Comparison of ENCODE assay signal across 1 fruit fly cellular context in the genomic region with DNA sequence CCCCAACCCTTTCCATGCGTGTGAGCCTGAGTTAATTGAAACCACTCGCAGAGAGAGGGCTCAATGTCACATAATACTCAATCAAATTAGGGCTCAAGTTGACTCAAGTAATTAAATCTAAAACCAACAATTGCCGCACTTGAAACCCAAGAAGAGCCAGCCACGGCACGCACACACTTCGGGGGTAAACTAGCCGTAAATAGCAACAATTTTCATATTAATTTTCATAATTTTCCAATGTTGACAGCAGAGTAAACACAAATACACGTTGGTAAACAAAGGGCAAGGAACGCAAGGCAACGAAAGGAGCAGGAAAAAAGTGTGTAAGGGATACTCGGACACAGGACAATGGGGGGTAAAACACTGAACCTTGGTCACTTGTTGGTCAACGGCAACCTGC.
TF ChIP-seq lines count a peak whose summit lies in the region.

No protein-coding gene starts in this region.

TF ChIP-seq in whole organism, embryonic, 481 proteins besides CTCF, POLR2A, EP300 and RAD21 (continued from another document and continues in another):
- peak; percentile 32 for TF ChIP-seq jumu (GFP tag; optimal IDR thresholded peaks at IDR 0.05; lab: Kevin White, UChicago)
- TF ChIP-seq CG10267 (tag; optimal IDR thresholded peaks at IDR 0.05; lab: Kevin White, UChicago): peak; percentile 6
- peak; percentile 45 for TF ChIP-seq CG15479 (GFP tag; optimal IDR thresholded peaks at IDR 0.05; lab: Kevin White, UChicago)
- TF ChIP-seq CG33557 (GFP tag; optimal IDR thresholded peaks at IDR 0.05; lab: Kevin White, UChicago): peak; percentile 81
- TF ChIP-seq sqz (GFP tag; optimal IDR thresholded peaks at IDR 0.05; lab: Kevin White, UChicago): peak; percentile 47
- no peak for TF ChIP-seq grau (tag; optimal IDR thresholded peaks at IDR 0.05; lab: Kevin White, UChicago)
- no peak for TF ChIP-seq CG12299 (tag; optimal IDR thresholded peaks at IDR 0.05; lab: Kevin White, UChicago)
- TF ChIP-seq Eip74EF (GFP tag; optimal IDR thresholded peaks at IDR 0.05; lab: Kevin White, UChicago): no peak
- TF ChIP-seq bsh (GFP tag; optimal IDR thresholded peaks at IDR 0.05; lab: Kevin White, UChicago): peak in 1 of 2 experiments; percentile 25
- TF ChIP-seq NC2α (GFP tag; optimal IDR thresholded peaks at IDR 0.05; lab: Kevin White, UChicago): peak; percentile 43
- peak; percentile 25 for TF ChIP-seq Lhr (GFP tag; optimal IDR thresholded peaks at IDR 0.05; lab: Kevin White, UChicago)
- peak in 1 of 2 experiments; percentile 46 for TF ChIP-seq Hr51 (GFP tag; optimal IDR thresholded peaks at IDR 0.05; lab: Kevin White, UChicago)
- peak; percentile 32 for TF ChIP-seq cg (GFP tag; optimal IDR thresholded peaks at IDR 0.05; lab: Kevin White, UChicago)
- no peak for TF ChIP-seq CG11560 (tag; IDR thresholded peaks at IDR 0.05; lab: Robert Waterston, UW)
- TF ChIP-seq org-1 (GFP tag; optimal IDR thresholded peaks at IDR 0.05; lab: Kevin White, UChicago): peak; percentile 42
- peak; percentile 53 for TF ChIP-seq CG17568 (GFP tag; optimal IDR thresholded peaks at IDR 0.05; lab: Kevin White, UChicago)
- no peak for TF ChIP-seq CG8388 (GFP tag; optimal IDR thresholded peaks at IDR 0.05; lab: Kevin White, UChicago)
- TF ChIP-seq CG4707 (GFP tag; optimal IDR thresholded peaks at IDR 0.05; lab: Kevin White, UChicago): peak; percentile 60
- peak; percentile 35 for TF ChIP-seq tup (GFP tag; optimal IDR thresholded peaks at IDR 0.05; lab: Kevin White, UChicago)
- TF ChIP-seq hb (GFP tag; IDR thresholded peaks at IDR 0.05; lab: Robert Waterston, UW; ENCODE audit: partially characterized antibody): no peak
- TF ChIP-seq pfk (GFP tag; optimal IDR thresholded peaks at IDR 0.05; lab: Kevin White, UChicago): peak; percentile 8
- TF ChIP-seq lov (optimal IDR thresholded peaks at IDR 0.05; lab: Kevin White, UChicago): no peak
- peak; percentile 73; the same call in 2 of the 3 replicates for TF ChIP-seq lov (GFP tag; IDR thresholded peaks at IDR 0.05; lab: Robert Waterston, UW)
- peak in 1 of 2 experiments; percentile 25 for TF ChIP-seq chif (GFP tag; optimal IDR thresholded peaks at IDR 0.05; lab: Kevin White, UChicago)
- peak; percentile 31 for TF ChIP-seq CG4328 (GFP tag; optimal IDR thresholded peaks at IDR 0.05; lab: Kevin White, UChicago)
- TF ChIP-seq CG14441 (GFP tag; IDR thresholded peaks at IDR 0.05; lab: Robert Waterston, UW): no peak
- peak; percentile 35 for TF ChIP-seq Bdp1 (GFP tag; optimal IDR thresholded peaks at IDR 0.05; lab: Kevin White, UChicago)
- peak; percentile 18 for TF ChIP-seq Mes4 (GFP tag; optimal IDR thresholded peaks at IDR 0.05; lab: Kevin White, UChicago)
- TF ChIP-seq CG7987 (GFP tag; optimal IDR thresholded peaks at IDR 0.05; lab: Kevin White, UChicago): peak; percentile 66
- TF ChIP-seq Asciz (GFP tag; optimal IDR thresholded peaks at IDR 0.05; lab: Kevin White, UChicago): peak; percentile 30
- peak; percentile 17 for TF ChIP-seq Max (GFP tag; optimal IDR thresholded peaks at IDR 0.05; lab: Kevin White, UChicago)
- TF ChIP-seq trem (tag; optimal IDR thresholded peaks at IDR 0.05; lab: Kevin White, UChicago): peak; percentile 22
- TF ChIP-seq sr (GFP tag; IDR thresholded peaks at IDR 0.05; lab: Robert Waterston, UW): no peak
- TF ChIP-seq rib (GFP tag; IDR thresholded peaks at IDR 0.05; lab: Robert Waterston, UW): no peak
- TF ChIP-seq Six4 (GFP tag; optimal IDR thresholded peaks at IDR 0.05; lab: Kevin White, UChicago): peak; percentile 29
- TF ChIP-seq CG2875 (GFP tag; optimal IDR thresholded peaks at IDR 0.05; lab: Kevin White, UChicago): peak; percentile 12
- TF ChIP-seq prd (optimal IDR thresholded peaks at IDR 0.05; lab: Kevin White, UChicago): no peak
- TF ChIP-seq prd (GFP tag; IDR thresholded peaks at IDR 0.05; lab: Robert Waterston, UW): peak; percentile 45; the same call in 1 of the 3 replicates
- TF ChIP-seq CG6254 (GFP tag; optimal IDR thresholded peaks at IDR 0.05; lab: Kevin White, UChicago): peak; percentile 44
- peak; percentile 3 for TF ChIP-seq D19A (tag; optimal IDR thresholded peaks at IDR 0.05; lab: Kevin White, UChicago)
- no peak for TF ChIP-seq fd96Cb (tag; optimal IDR thresholded peaks at IDR 0.05; lab: Kevin White, UChicago)
- TF ChIP-seq Kr (GFP tag; optimal IDR thresholded peaks at IDR 0.05; lab: Kevin White, UChicago): peak; percentile 92
- peak; percentile 73 for TF ChIP-seq MTF-1 (GFP tag; optimal IDR thresholded peaks at IDR 0.05; lab: Kevin White, UChicago; ENCODE audit: borderline replicate concordance)
- TF ChIP-seq CG10462 (GFP tag; optimal IDR thresholded peaks at IDR 0.05; lab: Kevin White, UChicago): no peak
- no peak for TF ChIP-seq cwo (GFP tag; optimal IDR thresholded peaks at IDR 0.05; lab: Kevin White, UChicago)
- TF ChIP-seq CG11504 (tag; optimal IDR thresholded peaks at IDR 0.05; lab: Kevin White, UChicago): peak; percentile 1
- peak; percentile 34 for TF ChIP-seq bcd (GFP tag; optimal IDR thresholded peaks at IDR 0.05; lab: Kevin White, UChicago)
- TF ChIP-seq fd102C (GFP tag; optimal IDR thresholded peaks at IDR 0.05; lab: Kevin White, UChicago): peak; percentile 99
- TF ChIP-seq toy (GFP tag; IDR thresholded peaks at IDR 0.05; lab: Robert Waterston, UW): no peak
- peak; percentile 8 for TF ChIP-seq NK7.1 (GFP tag; optimal IDR thresholded peaks at IDR 0.05; lab: Kevin White, UChicago)
- no peak for TF ChIP-seq Xbp1 (GFP tag; optimal IDR thresholded peaks at IDR 0.05; lab: Kevin White, UChicago)
- TF ChIP-seq fd64A (GFP tag; optimal IDR thresholded peaks at IDR 0.05; lab: Kevin White, UChicago): peak; percentile 69
- TF ChIP-seq CG1024 (GFP tag; IDR thresholded peaks at IDR 0.05; lab: Robert Waterston, UW): 0 out of 2 replicates have a peak, but pooled peaks have one; percentile 21
- peak; percentile 53 for TF ChIP-seq CG1603 (tag; optimal IDR thresholded peaks at IDR 0.05; lab: Kevin White, UChicago)
- TF ChIP-seq lab (GFP tag; optimal IDR thresholded peaks at IDR 0.05; lab: Kevin White, UChicago): peak; percentile 72
- peak; percentile 91 for TF ChIP-seq sens (GFP tag; lab: Kevin White, UChicago)
- TF ChIP-seq CG11695 (GFP tag; IDR thresholded peaks at IDR 0.05; lab: Robert Waterston, UW): no peak
- TF ChIP-seq CG2202 (tag; optimal IDR thresholded peaks at IDR 0.05; lab: Kevin White, UChicago): peak; percentile 76
- peak; percentile 51 for TF ChIP-seq CG10274 (GFP tag; optimal IDR thresholded peaks at IDR 0.05; lab: Kevin White, UChicago)
- peak; percentile 76 for TF ChIP-seq CG9727 (GFP tag; optimal IDR thresholded peaks at IDR 0.05; lab: Kevin White, UChicago)
- peak; percentile 53; the same call in 1 of the 3 replicates for TF ChIP-seq otp (GFP tag; IDR thresholded peaks at IDR 0.05; lab: Robert Waterston, UW)
- TF ChIP-seq CG6813 (GFP tag; optimal IDR thresholded peaks at IDR 0.05; lab: Kevin White, UChicago): peak; percentile 88
- no peak for TF ChIP-seq zfh2 (GFP tag; optimal IDR thresholded peaks at IDR 0.05; lab: Kevin White, UChicago)
- peak; percentile 59 for TF ChIP-seq wek (GFP tag; optimal IDR thresholded peaks at IDR 0.05; lab: Kevin White, UChicago)
- TF ChIP-seq tll (GFP tag; optimal IDR thresholded peaks at IDR 0.05; lab: Kevin White, UChicago): peak in 1 of 2 experiments; percentile 62
- peak; percentile 61 for TF ChIP-seq CG11398 (GFP tag; optimal IDR thresholded peaks at IDR 0.05; lab: Kevin White, UChicago)
- peak; percentile 1 for TF ChIP-seq CG13296 (GFP tag; optimal IDR thresholded peaks at IDR 0.05; lab: Kevin White, UChicago)
- peak; percentile 56 for TF ChIP-seq ATbp (GFP tag; optimal IDR thresholded peaks at IDR 0.05; lab: Kevin White, UChicago)
- TF ChIP-seq CoRest (tag; optimal IDR thresholded peaks at IDR 0.05; lab: Kevin White, UChicago): peak; percentile 15
- TF ChIP-seq CG8359 (GFP tag; optimal IDR thresholded peaks at IDR 0.05; lab: Kevin White, UChicago; ENCODE audit: borderline replicate concordance): peak; percentile 29
- peak; percentile 25 for TF ChIP-seq CG18619 (GFP tag; optimal IDR thresholded peaks at IDR 0.05; lab: Kevin White, UChicago)
- TF ChIP-seq sc (optimal IDR thresholded peaks at IDR 0.05; lab: Kevin White, UChicago): no peak
- TF ChIP-seq sc (GFP tag; optimal IDR thresholded peaks at IDR 0.05; lab: Kevin White, UChicago): peak; percentile 15
- TF ChIP-seq CG15601 (tag; optimal IDR thresholded peaks at IDR 0.05; lab: Kevin White, UChicago): peak; percentile 36
- no peak for TF ChIP-seq Hr39 (optimal IDR thresholded peaks at IDR 0.05; lab: Kevin White, UChicago)
- no peak for TF ChIP-seq CG18011 (GFP tag; optimal IDR thresholded peaks at IDR 0.05; lab: Kevin White, UChicago)
- TF ChIP-seq CG10209 (GFP tag; optimal IDR thresholded peaks at IDR 0.05; lab: Kevin White, UChicago): peak; percentile 76
- TF ChIP-seq Oli (tag; optimal IDR thresholded peaks at IDR 0.05; lab: Kevin White, UChicago): no peak
- TF ChIP-seq CG10543 (GFP tag; optimal IDR thresholded peaks at IDR 0.05; lab: Kevin White, UChicago): peak; percentile 24
- TF ChIP-seq CG16815 (GFP tag; optimal IDR thresholded peaks at IDR 0.05; lab: Kevin White, UChicago): no peak
- no peak for TF ChIP-seq gsb (GFP tag; IDR thresholded peaks at IDR 0.05; lab: Robert Waterston, UW)
- peak; percentile 7 for TF ChIP-seq CG12744 (GFP tag; optimal IDR thresholded peaks at IDR 0.05; lab: Kevin White, UChicago)
- peak; percentile 32 for TF ChIP-seq CG30431 (GFP tag; optimal IDR thresholded peaks at IDR 0.05; lab: Kevin White, UChicago)
- TF ChIP-seq caup (GFP tag; optimal IDR thresholded peaks at IDR 0.05; lab: Kevin White, UChicago; ENCODE audit: severe bottlenecking): peak; percentile 87
- TF ChIP-seq CG9932 (GFP tag; IDR thresholded peaks at IDR 0.05; lab: Robert Waterston, UW): no peak
- peak; percentile 15 for TF ChIP-seq her (GFP tag; optimal IDR thresholded peaks at IDR 0.05; lab: Kevin White, UChicago)
- peak; percentile 43 for TF ChIP-seq gem (tag; optimal IDR thresholded peaks at IDR 0.05; lab: Kevin White, UChicago)
- peak; percentile 10 for TF ChIP-seq CG2116 (GFP tag; optimal IDR thresholded peaks at IDR 0.05; lab: Kevin White, UChicago)
- no peak for TF ChIP-seq D (optimal IDR thresholded peaks at IDR 0.05; lab: Kevin White, UChicago)
- peak; percentile 65 for TF ChIP-seq D (GFP tag; optimal IDR thresholded peaks at IDR 0.05; lab: Kevin White, UChicago)
- peak; percentile 56 for TF ChIP-seq HHEX (GFP tag; optimal IDR thresholded peaks at IDR 0.05; lab: Kevin White, UChicago)
- peak in 1 of 3 experiments; percentile 49 for TF ChIP-seq lola (GFP tag; optimal IDR thresholded peaks at IDR 0.05; lab: Kevin White, UChicago)
- TF ChIP-seq gcm (GFP tag; optimal IDR thresholded peaks at IDR 0.05; lab: Kevin White, UChicago): peak; percentile 14
- TF ChIP-seq twi (tag; optimal IDR thresholded peaks at IDR 0.05; lab: Kevin White, UChicago): peak; percentile 70
- TF ChIP-seq CG8924 (tag; optimal IDR thresholded peaks at IDR 0.05; lab: Kevin White, UChicago): peak; percentile 72
- TF ChIP-seq BtbVII (GFP tag; optimal IDR thresholded peaks at IDR 0.05; lab: Kevin White, UChicago): peak; percentile 17
- TF ChIP-seq pros (GFP tag; optimal IDR thresholded peaks at IDR 0.05; lab: Kevin White, UChicago): peak; percentile 10
- TF ChIP-seq CG14667 (GFP tag; IDR thresholded peaks at IDR 0.05; lab: Robert Waterston, UW): no peak
- TF ChIP-seq CG13123 (GFP tag; optimal IDR thresholded peaks at IDR 0.05; lab: Kevin White, UChicago): no peak
- TF ChIP-seq exex (tag; optimal IDR thresholded peaks at IDR 0.05; lab: Kevin White, UChicago): no peak
- peak; percentile 46; the same call in 1 of the 2 replicates for TF ChIP-seq sim (GFP tag; IDR thresholded peaks at IDR 0.05; lab: Robert Waterston, UW)
- TF ChIP-seq CG15696 (tag; optimal IDR thresholded peaks at IDR 0.05; lab: Kevin White, UChicago): peak; percentile 96
- peak; percentile 32 for TF ChIP-seq NC2β (GFP tag; optimal IDR thresholded peaks at IDR 0.05; lab: Kevin White, UChicago)
- peak; percentile 69 for TF ChIP-seq ash1 (GFP tag; optimal IDR thresholded peaks at IDR 0.05; lab: Kevin White, UChicago)
- peak; percentile 50 for TF ChIP-seq Dad (GFP tag; optimal IDR thresholded peaks at IDR 0.05; lab: Kevin White, UChicago)
- no peak for TF ChIP-seq Trl (optimal IDR thresholded peaks at IDR 0.05; lab: Kevin White, UChicago)
- peak; percentile 12 for TF ChIP-seq Trl (GFP tag; optimal IDR thresholded peaks at IDR 0.05; lab: Kevin White, UChicago)
- peak; percentile 48 for TF ChIP-seq Vsx1 (GFP tag; optimal IDR thresholded peaks at IDR 0.05; lab: Kevin White, UChicago)
- peak; percentile 30 for TF ChIP-seq dmrt99B (tag; optimal IDR thresholded peaks at IDR 0.05; lab: Kevin White, UChicago)
- no peak for TF ChIP-seq ato (GFP tag; IDR thresholded peaks at IDR 0.05; lab: Robert Waterston, UW; ENCODE audit: partially characterized antibody)
- peak; percentile 34 for TF ChIP-seq CG33213 (GFP tag; optimal IDR thresholded peaks at IDR 0.05; lab: Kevin White, UChicago)
- peak; percentile 71 for TF ChIP-seq CG1233 (GFP tag; optimal IDR thresholded peaks at IDR 0.05; lab: Kevin White, UChicago)
- peak; percentile 81 for TF ChIP-seq Ets65A (GFP tag; lab: Kevin White, UChicago)
- TF ChIP-seq CG18262 (tag; optimal IDR thresholded peaks at IDR 0.05; lab: Kevin White, UChicago): peak; percentile 38
- TF ChIP-seq cas (GFP tag; IDR thresholded peaks at IDR 0.05; lab: Robert Waterston, UW): no peak
- peak; percentile 20 for TF ChIP-seq CG18764 (GFP tag; optimal IDR thresholded peaks at IDR 0.05; lab: Kevin White, UChicago)
- TF ChIP-seq CG31365 (tag; optimal IDR thresholded peaks at IDR 0.05; lab: Kevin White, UChicago): peak; percentile 10
- peak; percentile 60 for TF ChIP-seq odd (GFP tag; optimal IDR thresholded peaks at IDR 0.05; lab: Kevin White, UChicago)
- no peak for TF ChIP-seq Doc3 (GFP tag; IDR thresholded peaks at IDR 0.05; lab: Robert Waterston, UW; ENCODE audit: partially characterized antibody)
- TF ChIP-seq ap (GFP tag; IDR thresholded peaks at IDR 0.05; lab: Robert Waterston, UW): no peak; the same call in 1 of the 2 replicates
- TF ChIP-seq CG14965 (GFP tag; optimal IDR thresholded peaks at IDR 0.05; lab: Kevin White, UChicago; ENCODE audit: borderline replicate concordance): peak; percentile 11
- TF ChIP-seq z (GFP tag; IDR thresholded peaks at IDR 0.05; lab: Robert Waterston, UW): peak; percentile 69
- peak; percentile 41 for TF ChIP-seq nerfin-1 (tag; optimal IDR thresholded peaks at IDR 0.05; lab: Kevin White, UChicago)
- TF ChIP-seq chm (GFP tag; IDR thresholded peaks at IDR 0.05; lab: Robert Waterston, UW): peak; percentile 69
- TF ChIP-seq scrt (GFP tag; optimal IDR thresholded peaks at IDR 0.05; lab: Kevin White, UChicago): peak; percentile 48
- TF ChIP-seq esg (GFP tag; conservative IDR thresholded peaks at IDR 0.05; lab: Robert Waterston, UW): no peak
- TF ChIP-seq CG3281 (GFP tag; optimal IDR thresholded peaks at IDR 0.05; lab: Kevin White, UChicago): peak; percentile 54
